Worm (Caenorhabditis elegans) whole organism, late embryonic: ENCODE measurements around the gene miz-1.

Source experiments
- ama-1 ChIP-seq: fragments of 150-350 bp; optimal IDR thresholded peaks from 2 replicates; lab custom pipeline; 2014
- ceh-18 ChIP-seq: sonication (generic microtip); optimal IDR thresholded peaks from 2 replicates; lab custom pipeline; 2016; ENCODE audit warnings: missing genetic modification characterization, missing compliant biosample characterization
- elt-4 ChIP-seq: sonication (generic microtip); optimal IDR thresholded peaks from 2 replicates; lab custom pipeline; 2016; ENCODE audit warnings: missing genetic modification characterization, missing compliant biosample characterization
- mec-3 ChIP-seq: sonication (generic microtip); optimal IDR thresholded peaks from 2 replicates; lab custom pipeline; 2016; ENCODE audit warnings: borderline replicate concordance, missing genetic modification characterization, missing compliant biosample characterization
- odd-2 ChIP-seq: sonication (generic microtip); optimal IDR thresholded peaks from 2 replicates; lab custom pipeline; 2017; ENCODE audit warnings: antibody characterized with exemption, mild to moderate bottlenecking, missing genetic modification characterization, missing compliant biosample characterization
- pax-1 ChIP-seq: fragments of 150-350 bp; optimal IDR thresholded peaks from 2 replicates; lab custom pipeline; 2014; ENCODE audit warnings: missing biosample characterization, missing genetic modification characterization
- sox-4 ChIP-seq: sonication (generic microtip); optimal IDR thresholded peaks from 2 replicates; lab custom pipeline; 2017; ENCODE audit warnings: mild to moderate bottlenecking, missing genetic modification characterization, inconsistent platforms, missing compliant biosample characterization
- tbx-7 ChIP-seq: sonication (generic microtip); optimal IDR thresholded peaks from 2 replicates; lab custom pipeline; 2016; ENCODE audit warnings: missing genotype, missing genetic modification characterization, missing compliant biosample characterization
- unc-86 ChIP-seq: sonication (generic microtip); optimal IDR thresholded peaks from 2 replicates; lab custom pipeline; 2016; ENCODE audit warnings: missing genetic modification characterization, missing compliant biosample characterization
- ztf-16 ChIP-seq: sonication (generic microtip); optimal IDR thresholded peaks from 2 replicates; lab custom pipeline; 2017; ENCODE audit warnings: missing genetic modification characterization, missing compliant biosample characterization

ce11 chrIV:10790353-10790752, 21.8 kb upstream of the miz-1 start, which contains the start of gene pept-2:
- TF ChIP-seq sox-4 (tag; lab: Kevin White, UChicago) (no peak), pax-1 (tag; lab: Kevin White, UChicago) (no peak), elt-4 (no peak), tbx-7 (tag; lab: Kevin White, UChicago) (no peak), odd-2 (tag; lab: Kevin White, UChicago) (no peak), ceh-18 (tag; lab: Kevin White, UChicago) (no peak), unc-86 (tag; lab: Kevin White, UChicago) (no peak), ztf-16 (tag; lab: Kevin White, UChicago) (no peak), ama-1 (lab: Kevin White, UChicago) (no peak), mec-3 (tag; lab: Kevin White, UChicago) (no peak)
